Fruit fly (Drosophila melanogaster): Measurements from ENCODE around the gene CG44194.

dm6 chr3R:13017623-13018036 is 20.1 kb upstream of the CG44194 start:
- TF ChIP-seq Myc (optimal IDR thresholded peaks at IDR 0.05) (no peak), psq (optimal IDR thresholded peaks at IDR 0.05) (no peak), h (optimal IDR thresholded peaks at IDR 0.05) (no peak), ttk (optimal IDR thresholded peaks at IDR 0.05) (no peak), Sin3A (optimal IDR thresholded peaks at IDR 0.05) (no peak)

Data from Kc167 (cell line).